Worm (Caenorhabditis elegans): ENCODE measurements around the gene srh-137.

Gene srh-137

DNA sequence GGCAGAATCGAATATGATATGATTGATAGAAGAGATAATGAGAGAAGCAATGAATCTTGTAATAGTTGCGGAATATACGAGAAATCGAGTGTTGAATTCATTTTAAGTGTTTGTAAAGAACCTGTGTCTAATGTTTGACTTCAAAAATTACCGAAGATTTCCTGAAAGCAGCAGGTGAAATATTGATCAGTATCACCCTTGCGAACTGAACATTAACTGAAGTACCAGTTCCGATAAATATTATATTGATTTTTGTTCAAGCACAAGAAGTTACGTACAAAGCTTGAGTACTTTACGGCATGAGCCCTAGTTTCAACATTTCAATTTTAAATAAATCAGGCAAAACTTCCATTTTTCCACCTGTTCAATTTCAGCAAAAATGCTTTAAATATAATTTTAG lies 37.2 kb downstream of the srh-137 start, which contains the start of gene srz-103:
Gene srz-103 (minus strand): TSS at position 101 of the 400 bp plus-strand sequence.
- TF ChIP-seq tbx-2 (tag; optimal IDR thresholded peaks at IDR 0.05), result no peak
- no peak for TF ChIP-seq ceh-19 (GFP tag; optimal IDR thresholded peaks at IDR 0.05)
- no peak for TF ChIP-seq Y22D7AL.16 (tag; optimal IDR thresholded peaks at IDR 0.05)
- TF ChIP-seq ceh-45 (GFP tag; IDR thresholded peaks at IDR 0.05), result no peak
- no peak for TF ChIP-seq hlh-8 (tag; optimal IDR thresholded peaks at IDR 0.05)
- no peak for TF ChIP-seq nhr-232 (tag; optimal IDR thresholded peaks at IDR 0.05)
- no peak for TF ChIP-seq ets-4 (tag; optimal IDR thresholded peaks at IDR 0.05)
- no peak for TF ChIP-seq eyg-1 (tag; optimal IDR thresholded peaks at IDR 0.05)
- TF ChIP-seq nhr-11 (tag; optimal IDR thresholded peaks at IDR 0.05), result no peak
- no peak for TF ChIP-seq lim-6 (tag; optimal IDR thresholded peaks at IDR 0.05)
- no peak for TF ChIP-seq hlh-6 (tag; optimal IDR thresholded peaks at IDR 0.05)
- TF ChIP-seq hlh-30 (tag; optimal IDR thresholded peaks at IDR 0.05; ENCODE audit: insufficient read depth), result no peak
- TF ChIP-seq pha-2 (tag; optimal IDR thresholded peaks at IDR 0.05), result no peak
- no peak for TF ChIP-seq ttx-3 (tag; optimal IDR thresholded peaks at IDR 0.05)
- TF ChIP-seq C38D4.7 (GFP tag; optimal IDR thresholded peaks at IDR 0.05), result no peak
- no peak for TF ChIP-seq pqm-1 (tag; optimal IDR thresholded peaks at IDR 0.05)

DNA sequence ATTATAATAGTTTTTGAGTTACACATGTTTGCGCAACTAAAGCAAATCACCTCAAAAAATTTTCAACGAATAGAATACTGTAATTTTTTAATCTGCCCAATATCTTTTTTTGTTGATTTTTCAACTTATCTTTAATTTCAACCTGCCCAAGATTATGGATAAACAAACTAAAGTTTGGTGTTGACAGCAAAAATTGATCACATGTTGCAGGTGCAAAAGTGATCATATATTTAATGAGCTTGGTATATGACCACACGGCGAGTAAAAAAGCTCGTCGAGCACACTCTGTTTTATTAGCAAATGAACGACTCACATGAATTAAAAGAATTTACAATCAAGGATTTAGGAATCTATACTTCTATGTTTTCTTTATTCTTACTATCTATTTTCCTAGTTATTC lies 40.9 kb downstream of the srh-137 start, which contains the start of gene srz-1:
Gene srz-1 (plus strand): TSS at position 301 of the 400 bp plus-strand sequence.
- TF ChIP-seq eyg-1 (tag; optimal IDR thresholded peaks at IDR 0.05), result no peak
- no peak for TF ChIP-seq dmd-4 (tag; optimal IDR thresholded peaks at IDR 0.05; ENCODE audit: borderline replicate concordance)

DNA sequence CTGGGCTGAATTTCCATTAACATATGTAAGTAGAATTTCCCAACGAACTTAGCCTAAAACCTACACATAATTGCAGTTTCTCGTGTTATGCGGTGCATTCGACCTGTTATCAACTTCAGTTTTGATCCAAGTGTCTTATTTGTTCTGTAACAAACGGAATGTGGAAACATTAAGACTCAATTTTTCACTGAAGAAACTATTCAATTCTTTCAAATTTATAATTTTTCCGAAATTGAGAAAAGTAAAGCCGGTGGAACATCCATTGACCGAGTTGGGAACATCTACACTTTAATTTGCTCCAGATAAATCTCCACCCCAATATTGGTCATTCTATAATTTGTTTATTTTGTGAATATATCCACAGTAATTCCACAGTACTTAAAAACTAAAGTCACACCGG lies 42.1 kb downstream of the srh-137 start:
- TF ChIP-seq ceh-24 (tag; optimal IDR thresholded peaks at IDR 0.05) (no peak), K02D7.2 (tag; optimal IDR thresholded peaks at IDR 0.05) (no peak), pros-1 (tag; optimal IDR thresholded peaks at IDR 0.05) (no peak), tbx-2 (tag; optimal IDR thresholded peaks at IDR 0.05) (no peak), ttx-3 (tag; optimal IDR thresholded peaks at IDR 0.05) (no peak), ref-2 (tag; optimal IDR thresholded peaks at IDR 0.05) (no peak), hlh-6 (tag; optimal IDR thresholded peaks at IDR 0.05) (no peak), unc-86 (tag; optimal IDR thresholded peaks at IDR 0.05) (no peak), ceh-34 (tag; optimal IDR thresholded peaks at IDR 0.05) (no peak), ceh-48 (tag; optimal IDR thresholded peaks at IDR 0.05) (no peak), sox-2 (GFP tag; IDR thresholded peaks at IDR 0.05) (no peak)

DNA sequence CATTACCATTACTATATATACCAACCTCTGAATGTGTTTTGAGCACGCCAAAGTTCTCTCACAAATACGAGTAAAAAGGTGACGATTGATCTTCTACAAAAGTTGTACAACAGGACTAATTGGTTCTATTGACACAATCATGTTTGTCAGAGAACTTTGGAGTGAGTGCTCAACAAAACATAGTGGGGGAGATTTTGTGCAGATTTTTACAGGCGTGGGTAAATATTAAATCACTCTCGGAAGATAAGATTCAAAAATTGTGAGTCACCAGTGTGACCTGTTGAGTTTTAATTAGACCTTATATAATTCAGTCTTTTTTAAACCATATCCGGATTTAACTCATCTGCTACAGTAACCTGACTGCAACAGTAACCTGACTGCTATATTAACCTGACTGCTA lies 44.3 kb downstream of the srh-137 start, which contains the start of gene F14F8.8:
Gene F14F8.8 (minus strand): TSS at position 101 of the 400 bp plus-strand sequence.
- TF ChIP-seq npax-4 (tag; optimal IDR thresholded peaks at IDR 0.05) (no peak), pat-9 (tag; optimal IDR thresholded peaks at IDR 0.05) (no peak), ceh-19 (GFP tag; optimal IDR thresholded peaks at IDR 0.05) (no peak), nfya-1 (tag; optimal IDR thresholded peaks at IDR 0.05) (no peak), pax-1 (tag; optimal IDR thresholded peaks at IDR 0.05) (no peak), sox-4 (tag; optimal IDR thresholded peaks at IDR 0.05) (no peak), K02D7.2 (tag; optimal IDR thresholded peaks at IDR 0.05) (no peak), unc-55 (GFP tag; optimal IDR thresholded peaks at IDR 0.05) (no peak)

DNA sequence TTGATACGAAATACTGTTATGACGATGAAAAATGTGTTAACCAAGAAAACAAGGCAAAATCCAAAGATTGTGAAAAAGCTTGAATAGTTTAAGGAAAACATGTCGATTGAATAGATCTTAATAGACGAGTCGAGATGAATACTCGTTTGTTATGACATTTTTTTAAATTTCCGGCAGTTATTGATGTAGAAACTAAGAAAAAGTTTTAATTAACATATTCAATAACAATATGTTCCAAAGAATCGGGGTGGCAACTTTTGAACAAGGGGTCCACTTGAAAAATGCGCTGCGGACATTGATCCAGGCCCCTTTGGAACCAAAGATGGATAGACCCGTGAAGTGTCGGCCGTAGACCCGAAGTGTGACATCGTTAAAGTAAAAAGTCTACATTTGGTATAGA lies 45.3 kb downstream of the srh-137 start, which contains the start of gene str-61:
Gene str-61 (minus strand): TSS at position 101 of the 400 bp plus-strand sequence.
- TF ChIP-seq ceh-14 (tag; optimal IDR thresholded peaks at IDR 0.05) (no peak), che-1 (tag; optimal IDR thresholded peaks at IDR 0.05) (no peak), mec-3 (tag; optimal IDR thresholded peaks at IDR 0.05; ENCODE audit: borderline replicate concordance) (no peak), hlh-15 (tag; optimal IDR thresholded peaks at IDR 0.05) (no peak), npax-4 (tag; optimal IDR thresholded peaks at IDR 0.05) (no peak), ceh-34 (tag; optimal IDR thresholded peaks at IDR 0.05) (no peak), pax-1 (tag; optimal IDR thresholded peaks at IDR 0.05) (no peak), ama-1 (optimal IDR thresholded peaks at IDR 0.05) (no peak), ahr-1 (tag; optimal IDR thresholded peaks at IDR 0.05) (no peak), nhr-11 (tag; optimal IDR thresholded peaks at IDR 0.05) (no peak), ceh-31 (tag; optimal IDR thresholded peaks at IDR 0.05) (no peak), unc-42 (tag; optimal IDR thresholded peaks at IDR 0.05) (no peak), ztf-16 (tag; optimal IDR thresholded peaks at IDR 0.05) (no peak), C38D4.7 (GFP tag; optimal IDR thresholded peaks at IDR 0.05) (no peak), gmeb-2 (tag; optimal IDR thresholded peaks at IDR 0.05) (no peak), ceh-19 (GFP tag; optimal IDR thresholded peaks at IDR 0.05) (no peak), fkh-6 (tag; optimal IDR thresholded peaks at IDR 0.05) (no peak), pag-3 (tag; optimal IDR thresholded peaks at IDR 0.05; ENCODE audit: borderline replicate concordance) (no peak), unc-86 (tag; optimal IDR thresholded peaks at IDR 0.05) (no peak), ceh-2 (tag; optimal IDR thresholded peaks at IDR 0.05) (no peak)
